Worm (Caenorhabditis elegans) whole organism, young adult: ENCODE results near the gene T05A7.7.

ENCODE experiments used
- bed-1 ChIP-seq: fragments of 200-800 bp; sonication (Bioruptor generic); IDR thresholded peaks from 2 replicates; pipeline ENCODE4 v1.3.6; 2022; ENCODE audit warnings: missing genetic modification reagents, missing genetic modification characterization, missing compliant biosample characterization
- nfya-1 ChIP-seq: sonication (generic microtip); optimal IDR thresholded peaks from 2 replicates; lab custom pipeline; 2017; ENCODE audit warnings: antibody characterized with exemption, missing compliant biosample characterization, missing genetic modification characterization, borderline replicate concordance; ENCODE audit not compliant: insufficient read depth

DNA sequence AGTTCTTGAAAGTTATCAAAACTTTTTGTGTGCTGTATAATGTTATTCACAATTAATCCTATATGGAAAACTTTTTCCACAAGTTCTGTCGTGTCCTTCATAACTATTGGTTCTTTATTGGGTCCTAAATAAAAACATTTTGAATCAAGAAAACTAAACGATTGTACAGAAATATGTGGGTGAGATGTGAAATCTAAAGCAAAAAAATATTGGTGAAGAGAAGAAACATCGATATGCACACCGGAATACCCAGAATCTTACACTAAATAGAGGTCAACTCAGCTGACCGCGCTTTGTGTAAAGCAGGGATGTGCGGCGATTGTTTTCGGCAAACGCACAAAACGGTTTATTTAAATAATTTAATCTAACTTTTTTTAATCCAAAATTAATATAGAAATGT is 20.0 kb downstream of the T05A7.7 start, which contains the start of gene T05A7.13:
- TF ChIP-seq bed-1 (GFP tag; lab: Robert Waterston, UW) = no peak
- TF ChIP-seq nfya-1 (tag; lab: Kevin White, UChicago) = no peak
